Fruit fly (Drosophila melanogaster) whole organism, embryonic: ENCODE measurements around the gene Cap-H2.
A peak's percentile ranks its signal among the peaks of the same experiment; 100 is the strongest.

Source experiments
- Ada2b ChIP-seq: fragments of 200-800 bp; sonication (Bioruptor generic); IDR thresholded peaks from 2 replicates; pipeline ENCODE4 v1.3.6; 2022; ENCODE audit warnings: missing biosample characterization, missing genetic modification characterization
- Aef1 ChIP-seq: fragments of 200-800 bp; sonication (Bioruptor generic); IDR thresholded peaks from 3 replicates; pipeline ENCODE4 v1.3.6; 2022; ENCODE audit warnings: missing biosample characterization, missing genetic modification characterization
- Bdp1 ChIP-seq: fragments of 200-800 bp; sonication (Bioruptor generic); optimal IDR thresholded peaks from 3 replicates; lab custom pipeline; 2016; ENCODE audit warnings: missing biosample characterization, missing genetic modification characterization
- BtbVII ChIP-seq: fragments of 200-800 bp; sonication (Bioruptor generic); optimal IDR thresholded peaks from 3 replicates; lab custom pipeline; 2017; ENCODE audit warnings: missing biosample characterization, mild to moderate bottlenecking, missing genetic modification characterization
- CG10654 ChIP-seq: fragments of 200-800 bp; sonication (Bioruptor generic); optimal IDR thresholded peaks from 2 replicates; lab custom pipeline; 2016; ENCODE audit warnings: missing biosample characterization, missing genetic modification characterization
- CG11456 ChIP-seq: fragments of 200-800 bp; sonication (Bioruptor generic); IDR thresholded peaks from 3 replicates; pipeline ENCODE4 v1.3.6; 2022; ENCODE audit warnings: missing biosample characterization, missing genetic modification characterization
- CG12769 ChIP-seq: fragments of 200-800 bp; sonication (Bioruptor generic); optimal IDR thresholded peaks from 2 replicates; lab custom pipeline; 2019; ENCODE audit warnings: missing biosample characterization, mild to moderate bottlenecking, missing genetic modification characterization, moderate library complexity
- CG13624 ChIP-seq: fragments of 200-800 bp; sonication (Bioruptor generic); optimal IDR thresholded peaks from 2 replicates; lab custom pipeline; 2016; ENCODE audit warnings: missing biosample characterization, missing genetic modification characterization
- CG15011 ChIP-seq: fragments of 200-800 bp; sonication (Bioruptor generic); optimal IDR thresholded peaks from 3 replicates; lab custom pipeline; 2018; ENCODE audit warnings: missing biosample characterization, mild to moderate bottlenecking, missing genetic modification characterization
- CG15269 ChIP-seq: fragments of 200-800 bp; sonication (Bioruptor generic); optimal IDR thresholded peaks from 2 replicates; lab custom pipeline; 2018; ENCODE audit warnings: missing biosample characterization, mild to moderate bottlenecking, missing genetic modification characterization, moderate library complexity
- CG1602 ChIP-seq: fragments of 200-800 bp; sonication (Bioruptor generic); optimal IDR thresholded peaks from 3 replicates; lab custom pipeline; 2016; ENCODE audit warnings: missing biosample characterization, missing genetic modification characterization
- CG16863 ChIP-seq: fragments of 200-800 bp; sonication (Bioruptor generic); optimal IDR thresholded peaks from 3 replicates; lab custom pipeline; 2016; ENCODE audit warnings: missing biosample characterization, missing genetic modification characterization
- CG17568 ChIP-seq: fragments of 200-800 bp; sonication (Bioruptor generic); optimal IDR thresholded peaks from 2 replicates; lab custom pipeline; 2018; ENCODE audit warnings: missing biosample characterization, mild to moderate bottlenecking, missing genetic modification characterization, moderate library complexity
- CG2120 ChIP-seq: fragments of 200-800 bp; sonication (Bioruptor generic); optimal IDR thresholded peaks from 3 replicates; lab custom pipeline; 2016; ENCODE audit warnings: missing biosample characterization, missing genetic modification characterization
- CG2129 ChIP-seq: fragments of 200-800 bp; sonication (Bioruptor generic); IDR thresholded peaks from 2 replicates; pipeline ENCODE4 v1.3.6; 2022; ENCODE audit warnings: missing biosample characterization, missing genetic modification characterization; ENCODE audit not compliant: partially characterized antibody
- CG2678 ChIP-seq: fragments of 200-800 bp; sonication (Bioruptor generic); optimal IDR thresholded peaks from 3 replicates; lab custom pipeline; 2019; ENCODE audit warnings: missing biosample characterization, mild to moderate bottlenecking, missing genetic modification characterization, moderate library complexity
- CG2875 ChIP-seq: fragments of 200-800 bp; sonication (Bioruptor generic); optimal IDR thresholded peaks from 2 replicates; lab custom pipeline; 2017; ENCODE audit warnings: missing biosample characterization, mild to moderate bottlenecking, missing genetic modification characterization, missing genetic modification reagents
- CG31441 ChIP-seq: fragments of 200-800 bp; sonication (Bioruptor generic); IDR thresholded peaks from 2 replicates; pipeline ENCODE4 v1.3.6; 2022; ENCODE audit warnings: missing biosample characterization, missing genetic modification characterization
- CG3281 ChIP-seq: fragments of 200-800 bp; sonication (Bioruptor generic); optimal IDR thresholded peaks from 3 replicates; lab custom pipeline; 2017; ENCODE audit warnings: missing biosample characterization, mild to moderate bottlenecking, missing genetic modification characterization
- CG4820 ChIP-seq: fragments of 200-800 bp; sonication (Bioruptor generic); optimal IDR thresholded peaks from 3 replicates; lab custom pipeline; 2016; ENCODE audit warnings: missing biosample characterization, missing genetic modification characterization
- CG6272 ChIP-seq: fragments of 200-800 bp; sonication (Bioruptor generic); IDR thresholded peaks from 2 replicates; pipeline ENCODE4 v1.3.6; 2022; ENCODE audit warnings: missing biosample characterization, missing genetic modification characterization
- CG7963 ChIP-seq: fragments of 200-800 bp; sonication (Bioruptor generic); IDR thresholded peaks from 3 replicates; pipeline ENCODE4 v1.3.6; 2022; ENCODE audit warnings: missing biosample characterization, missing genetic modification characterization; ENCODE audit not compliant: partially characterized antibody
- CG7987 ChIP-seq: fragments of 200-800 bp; sonication (Bioruptor generic); optimal IDR thresholded peaks from 2 replicates; lab custom pipeline; 2018; ENCODE audit warnings: missing biosample characterization, mild to moderate bottlenecking, missing genetic modification characterization, moderate library complexity
- CG8944 ChIP-seq: fragments of 200-800 bp; sonication (Bioruptor generic); optimal IDR thresholded peaks from 3 replicates; lab custom pipeline; 2016; ENCODE audit warnings: missing biosample characterization, missing genetic modification characterization
- Dip2 ChIP-seq: fragments of 200-800 bp; sonication (Bioruptor generic); IDR thresholded peaks from 2 replicates; pipeline ENCODE4 v1.3.6; 2022; ENCODE audit warnings: missing biosample characterization, missing genetic modification characterization
- Dip3 ChIP-seq: fragments of 200-800 bp; sonication (Bioruptor generic); optimal IDR thresholded peaks from 3 replicates; lab custom pipeline; 2016; ENCODE audit warnings: missing biosample characterization, missing genetic modification characterization
- E2f1 ChIP-seq: fragments of 200-800 bp; sonication (Bioruptor generic); IDR thresholded peaks from 2 replicates; pipeline ENCODE4 v1.3.6; 2022; ENCODE audit warnings: missing biosample characterization, missing genetic modification characterization
- Elba2 ChIP-seq: fragments of 200-800 bp; sonication (Bioruptor generic); optimal IDR thresholded peaks from 3 replicates; lab custom pipeline; 2016; ENCODE audit warnings: missing biosample characterization, missing genetic modification characterization
- Ets65A ChIP-seq: fragments of 200-800 bp; sonication (Bioruptor generic); peaks from one replicate; lab custom pipeline; 2016; ENCODE audit warnings: missing biosample characterization, missing genetic modification characterization
- Lhr ChIP-seq: fragments of 200-800 bp; sonication (Bioruptor generic); optimal IDR thresholded peaks from 3 replicates; lab custom pipeline; 2017; ENCODE audit warnings: mild to moderate bottlenecking, missing biosample characterization, missing genetic modification reagents, missing genetic modification characterization
- Mad ChIP-seq: fragments of 200-800 bp; sonication (Bioruptor generic); optimal IDR thresholded peaks from 2 replicates; lab custom pipeline; 2016; ENCODE audit warnings: missing biosample characterization, missing genetic modification characterization
- Vsx1 ChIP-seq: fragments of 200-800 bp; sonication (Bioruptor generic); optimal IDR thresholded peaks from 2 replicates; lab custom pipeline; 2017; ENCODE audit warnings: missing biosample characterization, mild to moderate bottlenecking, missing genetic modification characterization, missing genetic modification reagents
- br ChIP-seq: fragments of >200 bp; optimal IDR thresholded peaks from 2 replicates; lab custom pipeline; 2017
- dati ChIP-seq: fragments of 200-800 bp; sonication (Bioruptor generic); IDR thresholded peaks from 2 replicates; pipeline ENCODE4 v1.3.6; 2022; ENCODE audit warnings: missing biosample characterization, missing genetic modification characterization
- dmrt99B ChIP-seq: fragments of 200-800 bp; sonication (Bioruptor generic); optimal IDR thresholded peaks from 2 replicates; lab custom pipeline; 2018; ENCODE audit warnings: missing biosample characterization, mild to moderate bottlenecking, missing genetic modification characterization, moderate library complexity
- ems ChIP-seq: fragments of 200-800 bp; sonication (Bioruptor generic); optimal IDR thresholded peaks from 3 replicates; lab custom pipeline; 2016; ENCODE audit warnings: missing biosample characterization, missing genetic modification characterization
- fd102C ChIP-seq: fragments of 200-800 bp; sonication (Bioruptor generic); optimal IDR thresholded peaks from 2 replicates; lab custom pipeline; 2018; ENCODE audit warnings: missing biosample characterization, mild to moderate bottlenecking, missing genetic modification characterization, moderate library complexity
- gcm ChIP-seq: fragments of 200-800 bp; sonication (Bioruptor generic); optimal IDR thresholded peaks from 2 replicates; lab custom pipeline; 2019; ENCODE audit warnings: missing biosample characterization, mild to moderate bottlenecking, missing genetic modification characterization, moderate library complexity
- gcm2 ChIP-seq: fragments of 200-800 bp; sonication (Bioruptor generic); optimal IDR thresholded peaks from 2 replicates; lab custom pipeline; 2016; ENCODE audit warnings: missing biosample characterization, missing genetic modification characterization
- hb ChIP-seq: fragments of 200-800 bp; sonication (Bioruptor generic); IDR thresholded peaks from 3 replicates; pipeline ENCODE4 v1.3.6; 2022; ENCODE audit warnings: missing biosample characterization, missing genetic modification characterization; ENCODE audit not compliant: partially characterized antibody
- hbn ChIP-seq: fragments of 200-800 bp; sonication (Bioruptor generic); IDR thresholded peaks from 2 replicates; pipeline ENCODE4 v1.3.6; 2022; ENCODE audit warnings: missing biosample characterization, missing genetic modification characterization; ENCODE audit not compliant: partially characterized antibody
- hth ChIP-seq: fragments of >200 bp; optimal IDR thresholded peaks from 2 replicates; lab custom pipeline; 2017; ENCODE audit warnings: inconsistent platforms
- jing ChIP-seq: fragments of 200-800 bp; sonication (Bioruptor generic); optimal IDR thresholded peaks from 2 replicates; lab custom pipeline; 2018; ENCODE audit warnings: missing biosample characterization, mild to moderate bottlenecking, missing genetic modification characterization
- nerfin-2 ChIP-seq: fragments of 200-800 bp; sonication (Bioruptor generic); IDR thresholded peaks from 2 replicates; pipeline ENCODE4 v1.3.6; 2022; ENCODE audit warnings: missing biosample characterization, missing genetic modification characterization; ENCODE audit not compliant: partially characterized antibody
- org-1 ChIP-seq: fragments of 200-800 bp; sonication (Bioruptor generic); optimal IDR thresholded peaks from 2 replicates; lab custom pipeline; 2017; ENCODE audit warnings: missing biosample characterization, missing genetic modification characterization
- pnt ChIP-seq: fragments of 200-800 bp; sonication (Bioruptor generic); optimal IDR thresholded peaks from 3 replicates; lab custom pipeline; 2016; ENCODE audit warnings: missing biosample characterization, missing genetic modification characterization
- tin ChIP-seq: fragments of 200-800 bp; sonication (Bioruptor generic); optimal IDR thresholded peaks from 3 replicates; lab custom pipeline; 2016; ENCODE audit warnings: missing biosample characterization, missing genetic modification characterization
- tio ChIP-seq: fragments of 200-800 bp; sonication (Bioruptor generic); optimal IDR thresholded peaks from 2 replicates; lab custom pipeline; 2017; ENCODE audit warnings: missing biosample characterization, missing genetic modification characterization, inconsistent platforms
- twi ChIP-seq: fragments of 200-800 bp; optimal IDR thresholded peaks from 2 replicates; lab custom pipeline; 2019; ENCODE audit warnings: missing biosample characterization, mild to moderate bottlenecking, missing genetic modification characterization, moderate library complexity
- unpg ChIP-seq: fragments of 200-800 bp; sonication (Bioruptor generic); optimal IDR thresholded peaks from 3 replicates; lab custom pipeline; 2018; ENCODE audit warnings: missing biosample characterization, mild to moderate bottlenecking, missing genetic modification characterization, moderate library complexity
- yki ChIP-seq: fragments of >200 bp; optimal IDR thresholded peaks from 3 replicates; lab custom pipeline; 2018
- zen2 ChIP-seq: fragments of 200-800 bp; sonication (Bioruptor generic); IDR thresholded peaks from 3 replicates; pipeline ENCODE4 v1.3.6; 2022; ENCODE audit warnings: missing biosample characterization, missing genetic modification characterization; ENCODE audit not compliant: partially characterized antibody
- zf30C ChIP-seq: fragments of 200-800 bp; sonication (Bioruptor generic); optimal IDR thresholded peaks from 3 replicates; lab custom pipeline; 2018; ENCODE audit warnings: missing biosample characterization, mild to moderate bottlenecking, missing genetic modification characterization

Cap-H2 gene

dm6 chr3R:10761980-10762379 is 870 bp downstream of the Cap-H2 start (continued):
- TF ChIP-seq nerfin-2 (no peak), CG2678 (no peak), CG11456 (GFP tag; lab: Robert Waterston, UW) (0 out of 3 replicates have a peak, but pooled peaks have one; percentile 13), Aef1 (peak; percentile 19; the same call in 1 of the 3 replicates), CG17568 (no peak), CG2120 (GFP tag; lab: Kevin White, UChicago) (no peak), CG13624 (GFP tag; lab: Kevin White, UChicago) (peak; percentile 35), pnt (GFP tag; lab: Kevin White, UChicago) (no peak), CG16863 (GFP tag; lab: Kevin White, UChicago) (no peak), CG6272 (GFP tag; lab: Robert Waterston, UW) (no peak; the same call in 1 of the 2 replicates), dati (GFP tag; lab: Robert Waterston, UW) (no peak), Vsx1 (GFP tag; lab: Kevin White, UChicago) (no peak), CG7963 (no peak), CG12769 (tag; lab: Kevin White, UChicago) (no peak), jing (no peak), unpg (GFP tag; lab: Kevin White, UChicago) (no peak), tin (GFP tag; lab: Kevin White, UChicago) (no peak), BtbVII (no peak), Lhr (no peak), CG7987 (no peak), CG2129 (GFP tag; lab: Robert Waterston, UW) (no peak), Dip2 (GFP tag; lab: Robert Waterston, UW) (no peak), yki (no peak), br (lab: Kevin White, UChicago) (no peak), hb (GFP tag; lab: Robert Waterston, UW) (no peak), CG31441 (GFP tag; lab: Robert Waterston, UW) (no peak), twi (tag; lab: Kevin White, UChicago) (no peak), gcm (GFP tag; lab: Kevin White, UChicago) (no peak), CG4820 (no peak), CG3281 (GFP tag; lab: Kevin White, UChicago) (no peak), E2f1 (GFP tag; lab: Robert Waterston, UW) (no peak), tio (GFP tag; lab: Kevin White, UChicago) (no peak), Dip3 (GFP tag; lab: Kevin White, UChicago) (no peak), CG1602 (GFP tag; lab: Kevin White, UChicago) (no peak), Bdp1 (GFP tag; lab: Kevin White, UChicago) (no peak), zen2 (GFP tag; lab: Robert Waterston, UW) (no peak), zf30C (GFP tag; lab: Kevin White, UChicago) (no peak), hth (lab: Kevin White, UChicago) (no peak), Ada2b (no peak; the same call in 1 of the 2 replicates), CG8944 (GFP tag; lab: Kevin White, UChicago) (no peak), Mad (no peak), CG10654 (GFP tag; lab: Kevin White, UChicago) (no peak), org-1 (GFP tag; lab: Kevin White, UChicago) (no peak), dmrt99B (tag; lab: Kevin White, UChicago) (no peak), ems (GFP tag; lab: Kevin White, UChicago) (no peak), CG15011 (GFP tag; lab: Kevin White, UChicago) (no peak), hbn (GFP tag; lab: Robert Waterston, UW) (no peak), Elba2 (GFP tag; lab: Kevin White, UChicago) (no peak), CG15269 (tag; lab: Kevin White, UChicago) (no peak), fd102C (GFP tag; lab: Kevin White, UChicago) (no peak), gcm2 (GFP tag; lab: Kevin White, UChicago) (no peak), Ets65A (GFP tag; lab: Kevin White, UChicago) (peak; percentile 50), CG2875 (GFP tag; lab: Kevin White, UChicago) (no peak)
